Worm (Caenorhabditis elegans) whole organism, L2 larva: Measurements from ENCODE around the gene ift-81.

ENCODE experiments used
- R02D3.7 ChIP-seq: fragments of 150-350 bp; optimal IDR thresholded peaks from 2 replicates; lab custom pipeline; 2014; ENCODE audit warnings: missing biosample characterization, missing genetic modification characterization
- ztf-1 ChIP-seq: fragments of 200-800 bp; sonication (Bioruptor generic); conservative IDR thresholded peaks from 2 replicates; pipeline ENCODE4 v1.3.6; 2022; ENCODE audit warnings: missing genetic modification characterization, missing compliant biosample characterization

DNA sequence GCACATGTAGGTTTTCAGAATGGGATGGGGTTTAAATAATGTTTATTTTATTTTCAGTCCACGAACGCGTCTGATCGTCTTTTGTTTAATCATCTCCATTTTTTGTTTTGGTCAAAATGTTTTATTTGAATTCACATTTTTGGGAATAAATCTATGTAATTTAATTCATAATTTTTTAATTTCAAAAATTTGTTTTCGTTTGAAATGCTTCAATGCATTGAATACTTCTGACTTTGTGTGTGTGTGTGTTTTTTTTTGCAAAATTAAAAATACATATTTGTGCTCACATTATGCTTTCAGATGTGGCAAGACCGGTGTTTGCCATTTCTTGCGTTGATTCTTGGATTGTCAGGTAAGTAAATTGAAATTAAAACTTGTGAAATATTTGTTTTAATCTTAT lies 43.5 kb upstream of the ift-81 start, which contains the start of gene nspg-13:
- TF ChIP-seq ztf-1 (GFP tag; lab: Robert Waterston, UW) (no peak), R02D3.7 (tag; lab: Kevin White, UChicago) (no peak)
